Fruit fly (Drosophila melanogaster) whole organism, wandering third instar larva: ENCODE data around the gene Trim9.

ENCODE experiments used
- GATAd ChIP-seq: sonication (Bioruptor generic); optimal IDR thresholded peaks from 2 replicates; lab custom pipeline; 2016; ENCODE audit warnings: missing biosample characterization, missing genetic modification characterization
- Mio ChIP-seq: sonication (Bioruptor generic); optimal IDR thresholded peaks from 2 replicates; lab custom pipeline; 2016; ENCODE audit warnings: missing biosample characterization, missing genetic modification characterization
- Myc ChIP-seq: fragments of >200 bp; optimal IDR thresholded peaks from 2 replicates; lab custom pipeline; 2017
- N ChIP-seq: fragments of >200 bp; optimal IDR thresholded peaks from 2 replicates; lab custom pipeline; 2018; ENCODE audit warnings: missing biosample characterization, missing external identifiers, missing genetic modification characterization
- Sp1 ChIP-seq: fragments of 200-800 bp; sonication (Bioruptor generic); optimal IDR thresholded peaks from 3 replicates; lab custom pipeline; 2019; ENCODE audit warnings: missing biosample characterization, mild to moderate bottlenecking, missing genetic modification characterization, moderate library complexity
- br ChIP-seq: fragments of 200-800 bp; sonication (Bioruptor generic); optimal IDR thresholded peaks from 2 replicates; lab custom pipeline; 2016; ENCODE audit warnings: missing biosample characterization, missing genetic modification characterization
- brk ChIP-seq: fragments of 200-800 bp; sonication (Bioruptor generic); optimal IDR thresholded peaks from 2 replicates; lab custom pipeline; 2016; ENCODE audit warnings: missing biosample characterization, mild to moderate bottlenecking, missing genetic modification characterization
- h ChIP-seq: fragments of 200-800 bp; sonication (Bioruptor generic); optimal IDR thresholded peaks from 3 replicates; lab custom pipeline; 2016; ENCODE audit warnings: missing biosample characterization, mild to moderate bottlenecking, missing genetic modification characterization
- pan ChIP-seq: fragments of >200 bp; optimal IDR thresholded peaks from 2 replicates; lab custom pipeline; 2017
- sage ChIP-seq: fragments of 200-800 bp; sonication (Bioruptor generic); optimal IDR thresholded peaks from 2 replicates; lab custom pipeline; 2016; ENCODE audit warnings: missing biosample characterization, mild to moderate bottlenecking, missing genetic modification characterization
- sv ChIP-seq: fragments of 200-800 bp; sonication (Bioruptor generic); optimal IDR thresholded peaks from 3 replicates; lab custom pipeline; 2016; ENCODE audit warnings: missing biosample characterization, missing genetic modification characterization
- usp ChIP-seq: fragments of >200 bp; optimal IDR thresholded peaks from 2 replicates; lab custom pipeline; 2017; ENCODE audit warnings: missing biosample characterization, missing genetic modification characterization

DNA sequence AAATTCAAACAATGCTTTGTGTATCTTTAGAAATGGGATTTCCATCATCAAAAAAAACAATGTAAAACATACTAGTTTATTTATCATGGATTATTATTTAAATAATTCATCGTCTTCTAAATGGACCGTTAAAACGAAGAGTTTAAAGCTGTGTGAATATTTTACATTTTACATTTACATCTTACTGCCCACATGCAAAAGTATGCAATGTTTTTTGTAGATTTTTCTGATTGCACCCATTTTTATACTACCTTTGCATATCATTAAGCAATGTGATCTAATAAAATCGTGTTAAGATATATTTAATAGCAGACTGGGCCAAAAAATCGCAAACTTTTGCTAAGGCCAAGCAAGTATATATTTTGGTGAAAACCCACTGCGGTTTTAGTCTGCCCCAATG is 126.8 kb downstream of the Trim9 start:
- TF ChIP-seq br (GFP tag; lab: Kevin White, UChicago) (no peak), sv (GFP tag; lab: Kevin White, UChicago) (no peak), N (GFP tag; lab: Kevin White, UChicago) (no peak), sage (GFP tag; lab: Kevin White, UChicago) (no peak), pan (no peak), Sp1 (GFP tag; lab: Kevin White, UChicago) (no peak), Mio (GFP tag; lab: Kevin White, UChicago) (no peak), brk (GFP tag; lab: Kevin White, UChicago) (no peak), Myc (lab: Kevin White, UChicago) (peak; percentile 41), GATAd (GFP tag; lab: Kevin White, UChicago) (no peak), usp (GFP tag; lab: Kevin White, UChicago) (no peak), h (GFP tag; lab: Kevin White, UChicago) (no peak)
